Worm (Caenorhabditis elegans) whole organism, L1 larva: Measurements from ENCODE around the gene Y59H11AM.1.

Source experiments
- C04F5.9 ChIP-seq: sonication (generic microtip); optimal IDR thresholded peaks from 2 replicates; lab custom pipeline; 2016; ENCODE audit warnings: missing genetic modification characterization, missing compliant biosample characterization
- C34B4.2 ChIP-seq: sonication (generic microtip); optimal IDR thresholded peaks from 2 replicates; lab custom pipeline; 2017; ENCODE audit warnings: mild to moderate bottlenecking, missing genetic modification characterization, missing compliant biosample characterization
- F16B12.6 ChIP-seq: fragments of 150-350 bp; optimal IDR thresholded peaks from 2 replicates; lab custom pipeline; 2014; ENCODE audit warnings: missing biosample characterization, missing genetic modification characterization
- aly-2 ChIP-seq: fragments of 150-350 bp; optimal IDR thresholded peaks from 2 replicates; lab custom pipeline; 2014; ENCODE audit warnings: missing biosample characterization, missing genetic modification characterization
- ama-1 ChIP-seq: fragments of 150-350 bp; optimal IDR thresholded peaks from 2 replicates; lab custom pipeline; 2014
- ceh-8 ChIP-seq: fragments of 200-800 bp; sonication (Bioruptor generic); optimal IDR thresholded peaks from 2 replicates; lab custom pipeline; 2018; ENCODE audit warnings: mild to moderate bottlenecking, missing genetic modification characterization, moderate library complexity, missing compliant biosample characterization
- ceh-82 ChIP-seq, 3 experiments: fragments of 150-350 bp in 1 of 3; sonication (generic microtip) in 2 of 3; optimal IDR thresholded peaks; 2 replicates each; lab custom pipeline; 2014 to 2017; ENCODE audit warnings: missing biosample characterization in 3 of 3, missing genetic modification characterization in 3 of 3
- ces-1 ChIP-seq: fragments of 150-350 bp; optimal IDR thresholded peaks from 2 replicates; lab custom pipeline; 2014; ENCODE audit warnings: missing biosample characterization, missing genetic modification reagents, missing genetic modification characterization
- dsc-1 ChIP-seq: sonication (generic microtip); optimal IDR thresholded peaks from 2 replicates; lab custom pipeline; 2016; ENCODE audit warnings: mild to moderate bottlenecking, missing genetic modification characterization, missing compliant biosample characterization
- efl-1 ChIP-seq, 4 experiments: fragments of 150-350 bp; optimal IDR thresholded peaks in 3 of 4; peaks in 1 of 4; 1 replicate in 1 of 4; 2 replicates in 3 of 4; lab custom pipeline; 2014; ENCODE audit warnings: missing biosample characterization in 2 of 4, missing genetic modification characterization in 2 of 4, missing genetic modification reagents in 2 of 4
- egl-27 ChIP-seq, 2 experiments: fragments of 150-350 bp in 1 of 2; sonication (generic microtip); optimal IDR thresholded peaks; 3 replicates each; lab custom pipeline; 2017 to 2018; ENCODE audit warnings: missing biosample characterization in 2 of 2, missing genetic modification characterization in 2 of 2, missing genetic modification reagents in 2 of 2
- elt-2 ChIP-seq: sonication (generic microtip); optimal IDR thresholded peaks from 2 replicates; lab custom pipeline; 2016; ENCODE audit warnings: missing genetic modification characterization, mild to moderate bottlenecking, inconsistent platforms, missing compliant biosample characterization, missing genetic modification reagents
- ets-5 ChIP-seq: fragments of 200-800 bp; sonication (Bioruptor generic); IDR thresholded peaks from 2 replicates; pipeline ENCODE4 v1.3.6; 2022; ENCODE audit warnings: missing genetic modification characterization, missing compliant biosample characterization
- fkh-10 ChIP-seq: sonication (generic microtip); optimal IDR thresholded peaks from 2 replicates; lab custom pipeline; 2017; ENCODE audit warnings: missing biosample characterization, missing genetic modification reagents, missing genetic modification characterization
- fkh-8 ChIP-seq: sonication (generic microtip); optimal IDR thresholded peaks from 2 replicates; lab custom pipeline; 2016; ENCODE audit warnings: mild to moderate bottlenecking, missing genetic modification characterization, missing compliant biosample characterization
- grh-1 ChIP-seq: fragments of 200-800 bp; sonication (Bioruptor generic); IDR thresholded peaks from 2 replicates; pipeline ENCODE4 v1.3.6; 2022; ENCODE audit warnings: missing genetic modification reagents, missing genetic modification characterization, missing compliant biosample characterization
- hlh-17 ChIP-seq: fragments of 200-800 bp; sonication (Bioruptor generic); optimal IDR thresholded peaks from 2 replicates; lab custom pipeline; 2018; ENCODE audit warnings: missing genetic modification characterization, mild to moderate bottlenecking, missing compliant biosample characterization, moderate library complexity, borderline replicate concordance
- hpl-2 ChIP-seq: fragments of 150-350 bp; optimal IDR thresholded peaks from 2 replicates; lab custom pipeline; 2014; ENCODE audit warnings: missing biosample characterization, missing genetic modification reagents, missing genetic modification characterization
- irx-1 ChIP-seq: sonication (generic microtip); optimal IDR thresholded peaks from 2 replicates; lab custom pipeline; 2016; ENCODE audit warnings: missing genetic modification characterization, missing compliant biosample characterization
- isw-1 ChIP-seq: fragments of 200-800 bp; sonication (Bioruptor generic); IDR thresholded peaks from 2 replicates; pipeline ENCODE4 v1.3.6; 2022; ENCODE audit warnings: missing genetic modification characterization, missing compliant biosample characterization
- jun-1 ChIP-seq: fragments of 150-350 bp; optimal IDR thresholded peaks from 2 replicates; lab custom pipeline; 2014; ENCODE audit warnings: missing biosample characterization, missing genetic modification reagents, missing genetic modification characterization
- lin-13 ChIP-seq: fragments of 150-350 bp; optimal IDR thresholded peaks from 2 replicates; lab custom pipeline; 2014; ENCODE audit warnings: missing biosample characterization, missing genetic modification reagents, missing genetic modification characterization
- lin-14 ChIP-seq: fragments of 200-800 bp; sonication (Bioruptor generic); optimal IDR thresholded peaks from 2 replicates; lab custom pipeline; 2018; ENCODE audit warnings: mild to moderate bottlenecking, missing genetic modification characterization, moderate library complexity, missing compliant biosample characterization
- lin-15B ChIP-seq: fragments of 150-350 bp; sonication (generic microtip); optimal IDR thresholded peaks from 3 replicates; lab custom pipeline; 2014; ENCODE audit warnings: missing biosample characterization, missing genetic modification characterization
- lin-35 ChIP-seq, 2 experiments: fragments of 150-350 bp; optimal IDR thresholded peaks; 2 replicates each; lab custom pipeline; 2014; ENCODE audit warnings: missing biosample characterization in 2 of 2, missing genetic modification characterization in 2 of 2, missing genetic modification reagents in 2 of 2
- lsy-2 ChIP-seq, 2 experiments: fragments of 150-350 bp; optimal IDR thresholded peaks; 2 replicates each; lab custom pipeline; 2014; ENCODE audit warnings: missing biosample characterization in 2 of 2, missing genetic modification characterization in 2 of 2
- mdl-1 ChIP-seq, 2 experiments: fragments of 150-350 bp; optimal IDR thresholded peaks; 2 replicates each; lab custom pipeline; 2014 to 2017; ENCODE audit warnings: missing biosample characterization in 2 of 2, missing genetic modification characterization in 2 of 2, inconsistent platforms in 1 of 2
- nhr-11 ChIP-seq: fragments of 150-350 bp; optimal IDR thresholded peaks from 2 replicates; lab custom pipeline; 2014; ENCODE audit warnings: missing biosample characterization, missing genetic modification characterization
- nhr-12 ChIP-seq: sonication (generic microtip); optimal IDR thresholded peaks from 2 replicates; lab custom pipeline; 2017; ENCODE audit warnings: missing biosample characterization, missing genetic modification characterization
- nhr-20 ChIP-seq: sonication (generic microtip); optimal IDR thresholded peaks from 2 replicates; lab custom pipeline; 2016; ENCODE audit warnings: mild to moderate bottlenecking, missing genetic modification characterization, missing compliant biosample characterization
- nhr-237 ChIP-seq: fragments of 150-350 bp; optimal IDR thresholded peaks from 2 replicates; lab custom pipeline; 2014; ENCODE audit warnings: missing biosample characterization, missing genetic modification characterization
- nhr-28 ChIP-seq: fragments of 150-350 bp; optimal IDR thresholded peaks from 2 replicates; lab custom pipeline; 2014; ENCODE audit warnings: missing biosample characterization, missing genetic modification characterization
- nhr-71 ChIP-seq: sonication (generic microtip); optimal IDR thresholded peaks from 2 replicates; lab custom pipeline; 2016; ENCODE audit warnings: mild to moderate bottlenecking, missing genetic modification characterization, moderate library complexity, missing compliant biosample characterization
- nhr-76 ChIP-seq: sonication (generic microtip); optimal IDR thresholded peaks from 2 replicates; lab custom pipeline; 2017; ENCODE audit warnings: missing biosample characterization, missing genetic modification characterization
- nhr-85 ChIP-seq: sonication (generic microtip); peaks from one replicate; lab custom pipeline; 2016; ENCODE audit warnings: missing genetic modification characterization, inconsistent platforms, missing compliant biosample characterization
- nhr-90 ChIP-seq: sonication (generic microtip); optimal IDR thresholded peaks from 2 replicates; lab custom pipeline; 2016; ENCODE audit warnings: mild to moderate bottlenecking, missing genetic modification characterization, missing compliant biosample characterization; ENCODE audit not compliant: poor library complexity
- pag-3 ChIP-seq: sonication (generic microtip); optimal IDR thresholded peaks from 2 replicates; lab custom pipeline; 2017; ENCODE audit warnings: missing genetic modification characterization, mild to moderate bottlenecking, missing compliant biosample characterization, antibody characterized with exemption, borderline replicate concordance; ENCODE audit not compliant: insufficient read depth
- rnt-1 ChIP-seq: sonication (generic microtip); optimal IDR thresholded peaks from 2 replicates; lab custom pipeline; 2016; ENCODE audit warnings: mild to moderate bottlenecking, missing genetic modification characterization, moderate library complexity, missing compliant biosample characterization
- snpc-4 ChIP-seq: fragments of 150-350 bp; optimal IDR thresholded peaks from 2 replicates; lab custom pipeline; 2014; ENCODE audit warnings: missing biosample characterization, missing genetic modification characterization
- snu-23 ChIP-seq: sonication (generic microtip); optimal IDR thresholded peaks from 2 replicates; lab custom pipeline; 2016; ENCODE audit warnings: missing genetic modification characterization, missing compliant biosample characterization
- swsn-7 ChIP-seq: sonication (generic microtip); optimal IDR thresholded peaks from 2 replicates; lab custom pipeline; 2016; ENCODE audit warnings: missing genetic modification characterization, missing compliant biosample characterization
- tbx-2 ChIP-seq: sonication (generic microtip); optimal IDR thresholded peaks from 2 replicates; lab custom pipeline; 2016; ENCODE audit warnings: missing genetic modification characterization, missing compliant biosample characterization
- unc-30 ChIP-seq: sonication (generic microtip); optimal IDR thresholded peaks from 2 replicates; lab custom pipeline; 2017; ENCODE audit warnings: missing biosample characterization, missing genetic modification characterization
- unc-86 ChIP-seq: sonication (generic microtip); optimal IDR thresholded peaks from 2 replicates; lab custom pipeline; 2016; ENCODE audit warnings: missing genetic modification characterization, missing compliant biosample characterization
- unc-98 ChIP-seq: fragments of 200-800 bp; sonication (Bioruptor generic); IDR thresholded peaks from 2 replicates; pipeline ENCODE4 v1.3.6; 2022; ENCODE audit warnings: missing genetic modification characterization, missing compliant biosample characterization
- vab-15 ChIP-seq: sonication (generic microtip); optimal IDR thresholded peaks from 2 replicates; lab custom pipeline; 2017; ENCODE audit warnings: missing genotype, mild to moderate bottlenecking, missing genetic modification characterization, missing compliant biosample characterization
- ztf-11 ChIP-seq, 2 experiments: sonication (generic microtip); optimal IDR thresholded peaks; 2 replicates each; lab custom pipeline; 2016 to 2017; ENCODE audit warnings: missing genetic modification characterization in 2 of 2, missing biosample characterization in 1 of 2, missing compliant biosample characterization in 1 of 2

Gene Y59H11AM.1

DNA sequence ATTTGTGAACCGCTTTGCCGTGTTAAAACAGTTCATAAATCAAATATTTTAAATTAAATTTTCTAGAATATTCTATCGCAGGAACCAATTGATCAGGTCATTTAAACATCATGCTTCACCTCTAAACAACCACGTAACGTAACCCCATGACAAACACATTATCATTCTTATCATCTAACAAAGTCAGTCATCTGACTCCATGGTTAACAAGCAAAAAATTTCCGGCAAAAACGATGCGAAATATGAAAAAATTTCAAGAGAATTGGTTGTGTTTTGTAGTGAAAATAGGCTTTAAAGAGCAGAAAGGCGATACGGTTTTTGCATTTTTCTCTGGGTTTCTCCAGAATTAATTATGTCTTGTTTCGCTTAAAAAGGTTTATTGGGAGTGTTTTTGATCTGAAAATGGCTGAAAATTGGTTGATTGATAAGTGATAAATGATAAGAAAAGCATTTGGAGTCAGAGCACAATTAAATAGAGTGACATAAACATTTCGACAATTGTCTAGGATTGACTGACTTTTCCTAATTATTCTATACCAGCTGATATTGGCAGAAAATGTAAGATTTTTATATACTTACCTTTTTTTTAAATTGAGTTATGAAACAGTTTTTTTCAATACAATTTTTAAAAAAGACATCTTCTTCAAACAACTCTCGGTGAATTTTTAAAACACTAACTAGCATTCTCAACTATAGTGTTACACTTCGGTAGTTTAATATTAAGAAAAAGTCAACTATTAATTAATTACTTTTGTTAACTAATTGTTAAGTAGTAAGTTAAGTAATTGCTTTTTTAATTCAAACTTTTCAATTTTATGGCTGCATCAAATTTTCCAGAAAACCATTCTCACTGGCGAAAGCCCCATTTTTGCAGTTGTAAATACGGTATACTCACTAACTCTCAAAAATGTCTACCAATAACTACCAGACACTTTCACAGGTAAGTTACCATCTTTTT, 14.1 kb downstream of the Y59H11AM.1 start, which contains the start of gene catp-7:
TSS of gene catp-7 (plus strand) at position 908 of the 958 bp plus-strand sequence.
- TF ChIP-seq aly-2 (no peak), ama-1 (peak; percentile 34), elt-2 (tag; lab: Kevin White, UChicago) (peak; percentile 97), hpl-2 (GFP tag; lab: Kevin White, UChicago) (peak; percentile 6), pag-3 (no peak), lin-14 (peak; percentile 12), F16B12.6 (tag; lab: Kevin White, UChicago) (no peak), nhr-11 (tag; lab: Kevin White, UChicago) (no peak), dsc-1 (tag; lab: Kevin White, UChicago) (no peak), unc-98 (GFP tag; lab: Robert Waterston, UW) (no peak), lsy-2 (tag; optimal IDR thresholded peaks at IDR 0.05; lab: Kevin White, UChicago) (peak in 1 of 2 experiments; percentile 13), nhr-90 (tag; lab: Kevin White, UChicago) (peak; percentile 15), nhr-20 (tag; lab: Kevin White, UChicago) (peak; percentile 32), nhr-76 (tag; lab: Kevin White, UChicago) (no peak), nhr-71 (tag; lab: Kevin White, UChicago) (peak; percentile 41), hlh-17 (GFP tag; lab: Kevin White, UChicago) (no peak), ets-5 (GFP tag; lab: Robert Waterston, UW) (no peak), efl-1 (optimal IDR thresholded peaks at IDR 0.05; lab: Kevin White, UChicago) (no peak), efl-1 (GFP tag; optimal IDR thresholded peaks at IDR 0.05 in 1 of 2; lab: Kevin White, UChicago) (peak in 1 of 2 experiments; percentile 86), lin-15B (tag; lab: Kevin White, UChicago) (no peak), lin-35 (GFP tag; optimal IDR thresholded peaks at IDR 0.05; lab: Kevin White, UChicago) (peak in 1 of 2 experiments; percentile 56), swsn-7 (tag; lab: Kevin White, UChicago) (no peak), ztf-11 (tag; optimal IDR thresholded peaks at IDR 0.05; lab: Kevin White, UChicago) (no peak), nhr-12 (tag; lab: Kevin White, UChicago) (no peak), ces-1 (no peak)
- TF ChIP-seq, all 84 proteins: peak for 10

DNA sequence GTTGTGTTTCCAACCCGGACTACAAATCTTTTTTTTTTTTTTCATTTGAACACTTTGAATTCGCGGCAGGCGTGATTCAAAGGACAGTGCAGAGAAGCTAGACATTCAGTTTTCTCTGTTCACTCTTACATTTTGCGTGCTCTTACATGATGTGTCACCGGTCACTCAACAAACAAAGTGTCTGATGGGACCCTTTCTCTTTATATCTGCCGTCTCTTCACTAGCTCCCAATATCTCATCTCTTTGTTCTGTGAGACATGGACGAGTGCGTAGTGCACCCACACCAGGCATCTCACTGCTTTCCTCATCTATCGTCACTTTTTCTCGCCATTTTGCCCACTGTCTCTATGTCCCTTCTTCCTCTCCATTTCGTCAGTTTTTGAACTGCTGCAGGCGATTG, 15.8 kb downstream of the Y59H11AM.1 start:
- TF ChIP-seq tbx-2 (peak; percentile 41), pag-3 (no peak), nhr-20 (tag; lab: Kevin White, UChicago) (peak; percentile 37), lin-35 (GFP tag; optimal IDR thresholded peaks at IDR 0.05; lab: Kevin White, UChicago) (peak; percentile 23 to 40), swsn-7 (tag; lab: Kevin White, UChicago) (peak; percentile 38), nhr-12 (tag; lab: Kevin White, UChicago) (no peak), mdl-1 (tag; optimal IDR thresholded peaks at IDR 0.05; lab: Kevin White, UChicago) (no peak), unc-98 (GFP tag; lab: Robert Waterston, UW) (no peak), ceh-82 (tag; optimal IDR thresholded peaks at IDR 0.05; lab: Kevin White, UChicago) (peak in 2 of 3 experiments; percentile 42 to 50), nhr-85 (peak; percentile 81), dsc-1 (tag; lab: Kevin White, UChicago) (no peak), vab-15 (tag; lab: Kevin White, UChicago) (no peak), irx-1 (tag; lab: Kevin White, UChicago) (peak; percentile 3), snu-23 (GFP tag; lab: Kevin White, UChicago) (peak; percentile 58), unc-30 (tag; lab: Kevin White, UChicago) (no peak), C34B4.2 (tag; lab: Kevin White, UChicago) (no peak), unc-86 (peak; percentile 66), egl-27 (tag; optimal IDR thresholded peaks at IDR 0.05; lab: Kevin White, UChicago) (peak in 1 of 2 experiments; percentile 70), lin-13 (GFP tag; lab: Kevin White, UChicago) (peak; percentile 44), isw-1 (GFP tag; lab: Robert Waterston, UW) (no peak; the same call in 1 of the 2 replicates), nhr-237 (no peak), fkh-8 (no peak), grh-1 (no peak), jun-1 (tag; lab: Kevin White, UChicago) (peak; percentile 24), ceh-8 (GFP tag; lab: Kevin White, UChicago) (peak; percentile 9), aly-2 (no peak), lsy-2 (tag; optimal IDR thresholded peaks at IDR 0.05; lab: Kevin White, UChicago) (peak in 1 of 2 experiments; percentile 58), snpc-4 (tag; lab: Kevin White, UChicago) (no peak), fkh-10 (GFP tag; lab: Kevin White, UChicago) (no peak), C04F5.9 (tag; lab: Kevin White, UChicago) (no peak), rnt-1 (tag; lab: Kevin White, UChicago) (peak; percentile 86), nhr-28 (no peak)
